Worm (Caenorhabditis elegans) whole organism, young adult: Measurements from ENCODE around the gene F28F8.7.

Source experiments
- B0019.2 ChIP-seq: fragments of 200-800 bp; sonication (Bioruptor generic); conservative IDR thresholded peaks from 2 replicates; pipeline ENCODE4 v1.3.6; 2022; ENCODE audit warnings: missing genetic modification reagents, missing genetic modification characterization, missing compliant biosample characterization
- B0035.1 ChIP-seq: sonication (generic microtip); optimal IDR thresholded peaks from 2 replicates; lab custom pipeline; 2016; ENCODE audit warnings: missing genetic modification characterization, mild to moderate bottlenecking, missing compliant biosample characterization, missing genotype, missing genetic modification reagents
- fkh-3 ChIP-seq: sonication (generic microtip); optimal IDR thresholded peaks from 2 replicates; lab custom pipeline; 2016; ENCODE audit warnings: mild to moderate bottlenecking, missing genetic modification characterization, missing compliant biosample characterization
- let-607 ChIP-seq, 2 experiments: fragments of 200-800 bp in 1 of 2; sonication (Bioruptor generic) in 1 of 2; sonication (generic microtip) in 1 of 2; optimal IDR thresholded peaks; 2 replicates each; lab custom pipeline; 2016 to 2018; ENCODE audit warnings: mild to moderate bottlenecking in 2 of 2, missing compliant biosample characterization in 2 of 2, missing genetic modification characterization in 2 of 2, moderate library complexity in 2 of 2, missing genotype in 1 of 2
- lir-1 ChIP-seq: fragments of 200-800 bp; sonication (Bioruptor generic); conservative IDR thresholded peaks from 2 replicates; pipeline ENCODE4 v1.3.6; 2022; ENCODE audit warnings: missing genetic modification reagents, missing genetic modification characterization, missing compliant biosample characterization
- mes-4 ChIP-seq: sonication (generic microtip); optimal IDR thresholded peaks from 2 replicates; lab custom pipeline; 2016; ENCODE audit warnings: missing genotype, missing genetic modification characterization, missing compliant biosample characterization
- nfya-2 ChIP-seq: fragments of 200-800 bp; sonication (Bioruptor generic); IDR thresholded peaks from 2 replicates; pipeline ENCODE4 v1.3.6; 2022; ENCODE audit warnings: missing genetic modification reagents, missing genetic modification characterization, missing compliant biosample characterization
- nhr-120 ChIP-seq: fragments of 200-800 bp; sonication (Bioruptor generic); IDR thresholded peaks from 2 replicates; pipeline ENCODE4 v1.3.6; 2022; ENCODE audit warnings: missing genetic modification characterization, missing compliant biosample characterization
- pha-4 ChIP-seq: fragments of 150-350 bp; sonication (generic microtip); optimal IDR thresholded peaks from 2 replicates; lab custom pipeline; 2014; ENCODE audit warnings: missing biosample characterization, missing genetic modification reagents, missing genetic modification characterization
- tbp1 ChIP-seq: fragments of 200-800 bp; sonication (Bioruptor generic); optimal IDR thresholded peaks from 2 replicates; lab custom pipeline; 2018; ENCODE audit warnings: mild to moderate bottlenecking, missing genetic modification characterization, missing compliant biosample characterization
- unc-62 ChIP-seq: fragments of 150-350 bp; optimal IDR thresholded peaks from 2 replicates; lab custom pipeline; 2014; ENCODE audit warnings: missing biosample characterization, missing genetic modification reagents, missing genetic modification characterization
- ztf-3 ChIP-seq: fragments of 200-800 bp; sonication (Bioruptor generic); optimal IDR thresholded peaks from 2 replicates; lab custom pipeline; 2018; ENCODE audit warnings: mild to moderate bottlenecking, missing genetic modification characterization, missing compliant biosample characterization

DNA sequence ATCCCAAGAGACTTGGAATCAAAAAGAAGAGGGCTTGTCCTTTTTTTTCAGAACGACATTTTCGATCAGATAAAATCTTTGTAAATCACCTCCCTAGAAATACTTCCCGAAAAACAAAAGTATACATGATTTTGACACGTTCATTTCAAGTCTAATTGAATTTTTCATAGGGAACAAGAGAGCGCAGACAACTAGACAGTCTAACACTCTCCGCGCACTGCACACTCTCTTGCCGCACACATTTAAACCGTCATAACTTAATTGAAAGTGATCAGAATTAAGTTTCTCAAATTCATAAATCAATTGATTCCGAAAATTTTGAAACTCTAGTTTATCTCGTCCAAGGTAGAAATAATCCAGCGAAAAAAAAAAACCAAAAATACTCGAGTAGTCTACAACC lies 30.7 kb downstream of the F28F8.7 start:
- TF ChIP-seq ztf-3 (GFP tag; lab: Kevin White, UChicago) (no peak), unc-62 (GFP tag; lab: Kevin White, UChicago) (no peak), pha-4 (tag; lab: Kevin White, UChicago) (no peak), fkh-3 (no peak), lir-1 (GFP tag; lab: Robert Waterston, UW) (no peak), nhr-120 (GFP tag; lab: Robert Waterston, UW) (no peak), tbp1 (GFP tag; lab: Kevin White, UChicago) (no peak), mes-4 (tag; lab: Kevin White, UChicago) (no peak), B0019.2 (GFP tag; lab: Robert Waterston, UW) (no peak), B0035.1 (tag; lab: Kevin White, UChicago) (no peak), nfya-2 (no peak), let-607 (tag; optimal IDR thresholded peaks at IDR 0.05; lab: Kevin White, UChicago) (no peak)
